Worm (Caenorhabditis elegans): ENCODE results near the gene Y55B1BL.2.
A peak's percentile ranks its signal among the peaks of the same experiment; 100 is the strongest.

Gene Y55B1BL.2

DNA sequence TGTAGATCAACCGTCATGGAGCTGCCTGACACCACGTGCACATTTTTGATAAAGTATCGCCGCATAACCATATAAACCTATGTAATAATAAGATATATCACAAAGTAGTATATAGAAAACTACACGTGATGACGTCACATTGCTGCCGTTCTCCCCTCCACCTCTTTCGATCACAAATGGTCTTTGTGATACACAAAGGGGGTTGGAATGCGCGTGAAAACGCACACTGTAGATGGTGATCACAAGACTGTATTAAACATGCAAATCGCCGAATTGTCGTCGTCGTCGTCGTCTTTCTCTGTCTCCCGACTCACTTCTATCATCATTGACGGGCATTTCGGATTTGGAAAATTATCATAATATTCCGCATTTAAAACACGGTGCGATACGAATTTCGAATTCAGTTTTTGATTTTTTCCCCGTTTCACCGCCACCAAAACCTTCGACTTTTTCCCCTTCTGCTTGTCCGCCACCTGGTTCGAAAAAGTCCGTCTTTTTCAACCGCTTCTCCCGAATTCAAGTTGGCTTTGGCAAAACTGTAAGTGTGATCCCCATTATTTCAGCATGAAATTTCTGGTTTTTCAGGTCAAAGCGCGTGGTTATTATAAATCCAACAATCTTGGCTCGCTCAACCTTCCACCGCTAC, at the start of gene Y55B1BL.2, which contains the start of gene Y55B1BL.1:
Gene Y55B1BL.2 (plus strand): TSS at position 596 of the 646 bp plus-strand sequence.
Gene Y55B1BL.1 (plus strand): TSS at position 217 of the 646 bp plus-strand sequence.
- TF ChIP-seq F22D6.2 (tag; optimal IDR thresholded peaks at IDR 0.05) (no peak), B0035.1 (tag; optimal IDR thresholded peaks at IDR 0.05) (no peak), F10E7.11 (tag; optimal IDR thresholded peaks at IDR 0.05) (no peak), ccch-3 (GFP tag; optimal IDR thresholded peaks at IDR 0.05) (no peak), repo-1 (tag; optimal IDR thresholded peaks at IDR 0.05) (no peak), athp-1 (tag; optimal IDR thresholded peaks at IDR 0.05) (no peak), tlf-1 (GFP tag; optimal IDR thresholded peaks at IDR 0.05) (no peak), lin-35 (GFP tag; optimal IDR thresholded peaks at IDR 0.05) (no peak), ceh-27 (GFP tag; optimal IDR thresholded peaks at IDR 0.05) (no peak), nhr-27 (tag; optimal IDR thresholded peaks at IDR 0.05) (no peak), him-1 (tag; optimal IDR thresholded peaks at IDR 0.05) (no peak), zfh-2 (GFP tag; conservative IDR thresholded peaks at IDR 0.05) (no peak), B0261.1 (tag; optimal IDR thresholded peaks at IDR 0.05) (no peak), lsy-27 (tag; optimal IDR thresholded peaks at IDR 0.05; ENCODE audit: borderline replicate concordance, insufficient read depth) (no peak), T26A5.8 (tag; optimal IDR thresholded peaks at IDR 0.05) (no peak), B0336.3 (GFP tag; IDR thresholded peaks at IDR 0.05) (no peak), nhr-90 (tag; optimal IDR thresholded peaks at IDR 0.05) (no peak), ets-4 (GFP tag; optimal IDR thresholded peaks at IDR 0.05) (no peak), atf-7 (tag; optimal IDR thresholded peaks at IDR 0.05) (no peak), snpc-4 (GFP tag; optimal IDR thresholded peaks at IDR 0.05) (no peak), snpc-4 (tag; optimal IDR thresholded peaks at IDR 0.05) (no peak)

DNA sequence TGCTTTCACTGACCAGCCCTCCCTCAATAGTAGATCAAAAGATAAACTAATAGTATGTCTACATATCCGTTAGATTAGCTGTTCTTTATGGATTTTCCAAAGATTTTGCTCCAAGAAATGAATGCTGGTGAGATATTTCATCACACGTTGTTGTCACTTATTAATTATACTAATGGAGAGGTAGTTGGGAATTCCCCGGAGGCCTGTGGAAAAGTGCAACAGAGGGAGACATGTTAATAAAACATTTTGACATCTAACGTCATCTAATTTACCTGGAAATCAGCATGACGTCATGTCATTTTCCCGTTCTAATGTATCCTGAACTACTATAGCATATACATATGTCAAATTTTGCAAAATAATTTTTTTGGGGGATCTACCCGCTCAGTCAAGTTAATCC, 49.6 kb upstream of the Y55B1BL.2 start:
- TF ChIP-seq ztf-26 (tag; optimal IDR thresholded peaks at IDR 0.05): no peak
- TF ChIP-seq die-1 (tag; optimal IDR thresholded peaks at IDR 0.05): no peak
- no peak for TF ChIP-seq K12H6.12 (tag; optimal IDR thresholded peaks at IDR 0.05)
- no peak for TF ChIP-seq hmg-1.2 (GFP tag; IDR thresholded peaks at IDR 0.05)
- no peak for TF ChIP-seq mes-4 (tag; optimal IDR thresholded peaks at IDR 0.05)
- no peak for TF ChIP-seq ztf-18 (tag; optimal IDR thresholded peaks at IDR 0.05)
- TF ChIP-seq mcd-1 (GFP tag; IDR thresholded peaks at IDR 0.05): no peak
- no peak for TF ChIP-seq attf-5 (GFP tag; optimal IDR thresholded peaks at IDR 0.05)

ce11 chrIII:354545-355460, 47.8 kb upstream of the Y55B1BL.2 start, which contains the start of gene gei-4:
Gene gei-4 (minus strand): TSS chrIII:354800.
- TF ChIP-seq fkh-3 (tag; optimal IDR thresholded peaks at IDR 0.05) (no peak), die-1 (tag; optimal IDR thresholded peaks at IDR 0.05) (peak; percentile 1), nhr-27 (tag; optimal IDR thresholded peaks at IDR 0.05) (no peak), nhr-90 (tag; optimal IDR thresholded peaks at IDR 0.05) (peak; percentile 24), F55B11.4 (tag; optimal IDR thresholded peaks at IDR 0.05; ENCODE audit: borderline replicate concordance, insufficient read depth) (no peak), zim-3 (tag; optimal IDR thresholded peaks at IDR 0.05) (no peak), snpc-1.1 (tag; optimal IDR thresholded peaks at IDR 0.05; ENCODE audit: insufficient read depth) (no peak), akir-1 (GFP tag; optimal IDR thresholded peaks at IDR 0.05) (peak; percentile 65), C06A6.2 (GFP tag; conservative IDR thresholded peaks at IDR 0.05) (0 out of 2 replicates have a peak, but pooled peaks have one; percentile 25), ZK185.1 (tag; optimal IDR thresholded peaks at IDR 0.05; ENCODE audit: poor library complexity, severe bottlenecking) (no peak), aptf-3 (GFP tag; IDR thresholded peaks at IDR 0.05) (no peak), dox-1 (GFP tag; IDR thresholded peaks at IDR 0.05) (peak; percentile 81), B0019.2 (GFP tag; conservative IDR thresholded peaks at IDR 0.05) (no peak), egl-18 (GFP tag; IDR thresholded peaks at IDR 0.05) (no peak), ztf-28 (GFP tag; IDR thresholded peaks at IDR 0.05) (no peak), rcor-1 (GFP tag; IDR thresholded peaks at IDR 0.05) (0 out of 2 replicates have a peak, but pooled peaks have one; percentile 5), Y95B8A.8 (GFP tag; IDR thresholded peaks at IDR 0.05) (peak; percentile 29; the same call in 1 of the 2 replicates), egl-44 (GFP tag; IDR thresholded peaks at IDR 0.05) (peak; percentile 54; the same call in 1 of the 2 replicates)

Data from whole organism, young adult.